Worm (Caenorhabditis elegans) whole organism, L4 larva: ENCODE measurements around the gene C45G9.10.

Source experiments
- F26F4.8 ChIP-seq: fragments of 200-800 bp; sonication (Bioruptor generic); conservative IDR thresholded peaks from 2 replicates; pipeline ENCODE4 v1.3.6; 2022; ENCODE audit warnings: missing genetic modification characterization, missing compliant biosample characterization
- T20F7.1 ChIP-seq: fragments of 200-800 bp; sonication (Bioruptor generic); optimal IDR thresholded peaks from 2 replicates; lab custom pipeline; 2018; ENCODE audit warnings: mild to moderate bottlenecking, missing genetic modification characterization, missing compliant biosample characterization
- aha-1 ChIP-seq: fragments of 150-350 bp; peaks from one replicate; lab custom pipeline; 2014; ENCODE audit warnings: missing biosample characterization, missing genetic modification characterization
- ama-1 ChIP-seq: fragments of 150-350 bp; optimal IDR thresholded peaks from 2 replicates; lab custom pipeline; 2014; ENCODE audit warnings: inconsistent platforms, mixed read lengths
- ceh-28 ChIP-seq: fragments of 150-350 bp; optimal IDR thresholded peaks from 2 replicates; lab custom pipeline; 2014; ENCODE audit warnings: missing biosample characterization, missing genetic modification reagents, missing genetic modification characterization
- ceh-32 ChIP-seq: sonication (generic microtip); optimal IDR thresholded peaks from 2 replicates; lab custom pipeline; 2016; ENCODE audit warnings: mild to moderate bottlenecking, missing genetic modification characterization, missing compliant biosample characterization; ENCODE audit not compliant: poor library complexity
- ceh-44 ChIP-seq: fragments of 200-800 bp; sonication (Bioruptor generic); IDR thresholded peaks from 2 replicates; pipeline ENCODE4 v1.3.6; 2022; ENCODE audit warnings: missing genetic modification reagents, missing genetic modification characterization, missing compliant biosample characterization
- ceh-62 ChIP-seq: sonication (generic microtip); optimal IDR thresholded peaks from 2 replicates; lab custom pipeline; 2017; ENCODE audit warnings: missing biosample characterization, missing genetic modification characterization
- ces-1 ChIP-seq: fragments of 150-350 bp; sonication (generic microtip); optimal IDR thresholded peaks from 4 replicates; lab custom pipeline; 2014; ENCODE audit warnings: missing biosample characterization, missing genetic modification reagents, missing genetic modification characterization
- daf-16 ChIP-seq, 3 experiments: sonication (generic microtip); optimal IDR thresholded peaks; 2 replicates each; lab custom pipeline; 2016 to 2017; ENCODE audit warnings: missing genetic modification characterization in 3 of 3, missing genetic modification reagents in 3 of 3, mild to moderate bottlenecking in 2 of 3, missing compliant biosample characterization in 2 of 3, missing biosample characterization in 1 of 3, moderate library complexity in 1 of 3
- daf-19 ChIP-seq: fragments of 200-800 bp; sonication (Bioruptor generic); conservative IDR thresholded peaks from 2 replicates; pipeline ENCODE4 v1.3.6; 2022; ENCODE audit warnings: missing genetic modification characterization, missing compliant biosample characterization
- dmd-6 ChIP-seq: fragments of 200-800 bp; sonication (Bioruptor generic); IDR thresholded peaks from 2 replicates; pipeline ENCODE4 v1.3.6; 2022; ENCODE audit warnings: missing genetic modification reagents, missing genetic modification characterization, missing compliant biosample characterization
- dmd-9 ChIP-seq: fragments of 200-800 bp; sonication (Bioruptor generic); IDR thresholded peaks from 2 replicates; pipeline ENCODE4 v1.3.6; 2022; ENCODE audit warnings: missing genetic modification reagents, missing genetic modification characterization, missing compliant biosample characterization
- dpl-1 ChIP-seq: fragments of 150-350 bp; optimal IDR thresholded peaks from 2 replicates; lab custom pipeline; 2014; ENCODE audit warnings: missing biosample characterization, missing genetic modification reagents, missing genetic modification characterization
- dve-1 ChIP-seq: sonication (generic microtip); optimal IDR thresholded peaks from 2 replicates; lab custom pipeline; 2017; ENCODE audit warnings: antibody characterized with exemption, mild to moderate bottlenecking, missing genetic modification characterization, missing compliant biosample characterization; ENCODE audit not compliant: insufficient read depth
- fos-1 ChIP-seq: fragments of 150-350 bp; optimal IDR thresholded peaks from 2 replicates; lab custom pipeline; 2014; ENCODE audit warnings: missing biosample characterization, missing genetic modification characterization
- gei-8 ChIP-seq: fragments of 200-800 bp; sonication (Bioruptor generic); optimal IDR thresholded peaks from 2 replicates; lab custom pipeline; 2018; ENCODE audit warnings: mild to moderate bottlenecking, missing genetic modification characterization, missing compliant biosample characterization
- hlh-11 ChIP-seq: fragments of 200-800 bp; sonication (Bioruptor generic); optimal IDR thresholded peaks from 2 replicates; lab custom pipeline; 2018; ENCODE audit warnings: mild to moderate bottlenecking, missing genetic modification characterization, missing compliant biosample characterization
- hlh-30 ChIP-seq: sonication (generic microtip); optimal IDR thresholded peaks from 2 replicates; lab custom pipeline; 2017; ENCODE audit warnings: antibody characterized with exemption, mild to moderate bottlenecking, missing genetic modification characterization, missing compliant biosample characterization; ENCODE audit not compliant: insufficient read depth
- hmg-1.1 ChIP-seq: fragments of 200-800 bp; sonication (Bioruptor generic); IDR thresholded peaks from 2 replicates; pipeline ENCODE4 v1.3.6; 2022; ENCODE audit warnings: missing genetic modification reagents, missing genetic modification characterization, missing compliant biosample characterization
- jun-1 ChIP-seq: fragments of 150-350 bp; optimal IDR thresholded peaks from 2 replicates; lab custom pipeline; 2014; ENCODE audit warnings: missing biosample characterization, missing genetic modification reagents, missing genetic modification characterization
- lin-1 ChIP-seq: fragments of 200-800 bp; sonication (Bioruptor generic); IDR thresholded peaks from 2 replicates; pipeline ENCODE4 v1.3.6; 2022; ENCODE audit warnings: missing genetic modification reagents, missing genetic modification characterization, missing compliant biosample characterization
- lin-13 ChIP-seq: fragments of 150-350 bp; optimal IDR thresholded peaks from 2 replicates; lab custom pipeline; 2014; ENCODE audit warnings: missing biosample characterization, missing genetic modification reagents, missing genetic modification characterization
- lin-38 ChIP-seq: fragments of 200-800 bp; sonication (Bioruptor generic); IDR thresholded peaks from 2 replicates; pipeline ENCODE4 v1.3.6; 2022; ENCODE audit warnings: missing genetic modification reagents, missing genetic modification characterization, missing compliant biosample characterization
- lsy-2 ChIP-seq, 2 experiments: fragments of 150-350 bp in 1 of 2; sonication (generic microtip) in 1 of 2; optimal IDR thresholded peaks; 2 replicates each; lab custom pipeline; 2014 to 2017; ENCODE audit warnings: missing biosample characterization in 2 of 2, missing genetic modification characterization in 2 of 2
- mdl-1 ChIP-seq, 2 experiments: fragments of 150-350 bp in 1 of 2; sonication (generic microtip) in 1 of 2; optimal IDR thresholded peaks; 2 replicates each; lab custom pipeline; 2014 to 2017; ENCODE audit warnings: missing biosample characterization in 2 of 2, missing genetic modification characterization in 2 of 2
- mdt-29 ChIP-seq: fragments of 200-800 bp; sonication (Bioruptor generic); IDR thresholded peaks from 2 replicates; pipeline ENCODE4 v1.3.6; 2022; ENCODE audit warnings: missing genetic modification reagents, missing genetic modification characterization, missing compliant biosample characterization
- mep-1 ChIP-seq: fragments of 150-350 bp; sonication (generic microtip); optimal IDR thresholded peaks from 3 replicates; lab custom pipeline; 2014; ENCODE audit warnings: missing biosample characterization, missing genetic modification characterization
- mes-2 ChIP-seq: sonication (generic microtip); optimal IDR thresholded peaks from 2 replicates; lab custom pipeline; 2016; ENCODE audit warnings: missing genotype, mild to moderate bottlenecking, missing genetic modification characterization, missing compliant biosample characterization; ENCODE audit not compliant: poor library complexity, severe bottlenecking
- mxl-3 ChIP-seq: fragments of 200-800 bp; sonication (Bioruptor generic); optimal IDR thresholded peaks from 2 replicates; lab custom pipeline; 2018; ENCODE audit warnings: mild to moderate bottlenecking, missing genetic modification characterization, missing compliant biosample characterization
- nhr-11 ChIP-seq: fragments of 150-350 bp; optimal IDR thresholded peaks from 2 replicates; lab custom pipeline; 2014; ENCODE audit warnings: missing biosample characterization, missing genetic modification characterization
- nhr-111 ChIP-seq: fragments of 200-800 bp; sonication (Bioruptor generic); optimal IDR thresholded peaks from 2 replicates; lab custom pipeline; 2018; ENCODE audit warnings: mild to moderate bottlenecking, missing genetic modification characterization, missing compliant biosample characterization
- nhr-237 ChIP-seq: sonication (generic microtip); optimal IDR thresholded peaks from 2 replicates; lab custom pipeline; 2017; ENCODE audit warnings: missing biosample characterization, missing genetic modification characterization
- nhr-25 ChIP-seq: sonication (generic microtip); optimal IDR thresholded peaks from 2 replicates; lab custom pipeline; 2017; ENCODE audit warnings: missing genetic modification characterization, mild to moderate bottlenecking, missing compliant biosample characterization, antibody characterized with exemption, moderate library complexity, borderline replicate concordance; ENCODE audit not compliant: insufficient read depth
- nhr-28 ChIP-seq: fragments of 150-350 bp; optimal IDR thresholded peaks from 2 replicates; lab custom pipeline; 2014; ENCODE audit warnings: missing biosample characterization, missing genetic modification characterization
- nhr-6 ChIP-seq: fragments of 150-350 bp; optimal IDR thresholded peaks from 2 replicates; lab custom pipeline; 2014; ENCODE audit warnings: missing biosample characterization, missing genetic modification characterization
- nhr-77 ChIP-seq: fragments of 150-350 bp; optimal IDR thresholded peaks from 2 replicates; lab custom pipeline; 2014; ENCODE audit warnings: missing biosample characterization, missing genetic modification characterization
- pha-4 ChIP-seq, 2 experiments: fragments of 150-350 bp in 1 of 2; fragments of 200-800 bp in 1 of 2; sonication (Bioruptor generic) in 1 of 2; IDR thresholded peaks in 1 of 2; optimal IDR thresholded peaks in 1 of 2; 2 replicates each; pipeline versions ENCODE4 v1.3.6 to Lab custom; 2014 to 2022; ENCODE audit warnings: missing genetic modification characterization in 2 of 2, missing genetic modification reagents in 2 of 2, missing biosample characterization in 1 of 2, missing compliant biosample characterization in 1 of 2
- php-3 ChIP-seq: fragments of 200-800 bp; sonication (Bioruptor generic); IDR thresholded peaks from 2 replicates; pipeline ENCODE4 v1.3.6; 2022; ENCODE audit warnings: missing genetic modification reagents, missing genetic modification characterization, missing compliant biosample characterization
- rbr-2 ChIP-seq: sonication (generic microtip); optimal IDR thresholded peaks from 2 replicates; lab custom pipeline; 2016; ENCODE audit warnings: missing genotype, missing genetic modification characterization, missing compliant biosample characterization
- set-16 ChIP-seq: fragments of 200-800 bp; sonication (Bioruptor generic); IDR thresholded peaks from 2 replicates; pipeline ENCODE4 v1.3.6; 2022; ENCODE audit warnings: missing genetic modification reagents, missing genetic modification characterization, missing compliant biosample characterization
- tag-97 ChIP-seq: fragments of 200-800 bp; sonication (Bioruptor generic); IDR thresholded peaks from 2 replicates; pipeline ENCODE4 v1.3.6; 2022; ENCODE audit warnings: missing genetic modification characterization, missing compliant biosample characterization
- unc-130 ChIP-seq: sonication (generic microtip); optimal IDR thresholded peaks from 2 replicates; lab custom pipeline; 2016; ENCODE audit warnings: missing genetic modification reagents, missing genetic modification characterization, missing compliant biosample characterization
- unc-62 ChIP-seq, 3 experiments: fragments of 150-350 bp in 1 of 3; sonication (generic microtip); optimal IDR thresholded peaks in 2 of 3; peaks in 1 of 3; 1 replicate in 1 of 3; 2 replicates in 2 of 3; lab custom pipeline; 2014 to 2017; ENCODE audit warnings: missing biosample characterization in 3 of 3, missing genetic modification characterization in 3 of 3, missing genetic modification reagents in 3 of 3, missing genotype in 1 of 3

C45G9.10 gene

DNA sequence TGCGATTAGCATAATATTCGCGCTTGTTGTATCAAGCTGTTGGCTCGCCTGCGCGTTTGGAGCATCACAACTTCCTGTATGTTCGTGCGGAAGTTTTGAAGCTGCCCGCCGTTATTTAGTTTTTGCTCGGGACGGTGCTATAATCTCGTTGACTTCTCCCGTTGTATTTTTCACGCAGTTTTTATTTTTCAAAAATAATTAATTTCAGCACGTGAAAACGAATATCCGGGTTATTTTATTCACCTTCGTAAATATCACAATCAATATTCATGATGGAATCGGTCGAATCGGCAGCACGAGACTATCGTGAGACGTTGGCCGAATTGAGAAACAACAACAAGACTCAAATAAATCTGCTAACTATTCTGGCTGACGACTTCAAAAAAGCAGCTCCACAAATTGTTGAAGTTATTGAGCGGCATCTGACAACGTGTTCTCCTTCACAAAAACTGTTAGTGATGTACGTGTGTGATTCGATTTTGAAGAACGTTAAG, 36.5 kb downstream of the C45G9.10 start (continued):
- TF ChIP-seq nhr-25 (tag; lab: Kevin White, UChicago) (no peak), tag-97 (GFP tag; lab: Robert Waterston, UW) (no peak), F26F4.8 (GFP tag; lab: Robert Waterston, UW) (no peak), unc-62 (GFP tag; optimal IDR thresholded peaks at IDR 0.05 in 1 of 2; lab: Kevin White, UChicago) (no peak), unc-62 (tag; optimal IDR thresholded peaks at IDR 0.05; lab: Kevin White, UChicago) (no peak), T20F7.1 (GFP tag; lab: Kevin White, UChicago) (peak; percentile 62), nhr-237 (tag; lab: Kevin White, UChicago) (no peak), ceh-28 (tag; lab: Kevin White, UChicago) (no peak), ceh-62 (tag; lab: Kevin White, UChicago) (no peak), nhr-111 (GFP tag; lab: Kevin White, UChicago) (no peak), dmd-9 (GFP tag; lab: Robert Waterston, UW) (no peak), dpl-1 (peak; percentile 20), nhr-28 (tag; lab: Kevin White, UChicago) (no peak), unc-130 (no peak), fos-1 (tag; lab: Kevin White, UChicago) (no peak), lin-13 (GFP tag; lab: Kevin White, UChicago) (no peak), lin-38 (GFP tag; lab: Robert Waterston, UW) (peak; percentile 55; the same call in 1 of the 2 replicates), set-16 (GFP tag; lab: Robert Waterston, UW) (no peak), jun-1 (tag; lab: Kevin White, UChicago) (peak; percentile 8), lin-1 (GFP tag; lab: Robert Waterston, UW) (0 out of 2 replicates have a peak, but pooled peaks have one; percentile 18), ces-1 (GFP tag; lab: Kevin White, UChicago) (no peak)

DNA sequence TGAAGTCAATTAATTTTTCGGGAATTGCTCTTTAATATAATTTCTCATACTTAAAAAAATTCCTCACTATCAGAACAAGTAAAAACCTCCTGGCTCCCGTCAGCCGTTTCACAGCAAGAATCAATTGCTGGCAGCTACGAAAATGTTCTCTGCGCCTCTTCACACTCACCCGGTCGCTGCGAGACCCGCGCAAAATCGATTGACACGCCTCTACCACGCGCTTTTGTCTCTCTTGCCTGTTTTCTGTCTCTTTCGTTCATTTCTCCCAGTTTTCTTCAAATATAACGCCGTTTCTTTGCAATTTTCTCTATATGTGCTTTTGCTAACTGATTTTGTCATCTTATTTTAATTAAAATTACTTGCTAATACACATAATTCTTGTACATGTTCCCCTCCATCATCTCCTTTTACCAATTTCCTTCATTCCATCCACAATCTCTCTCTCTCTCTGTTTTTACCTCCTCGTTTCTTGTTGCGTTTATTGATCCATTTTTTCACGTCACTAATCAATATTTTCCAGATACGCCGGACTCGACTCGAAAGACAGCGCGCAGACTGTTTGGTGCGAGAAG, 37.2 kb downstream of the C45G9.10 start, which contains the start of gene pcf-11:
pcf-11 (plus strand) TSS at position 522 of the 572 bp plus-strand sequence.
- peak; percentile 64 for TF ChIP-seq mep-1 (tag; lab: Kevin White, UChicago)
- TF ChIP-seq ceh-32: no peak
- TF ChIP-seq dpl-1: peak; percentile 61
- TF ChIP-seq pha-4 (GFP tag; IDR thresholded peaks at IDR 0.05; lab: Robert Waterston, UW): no peak
- no peak for TF ChIP-seq pha-4 (tag; optimal IDR thresholded peaks at IDR 0.05; lab: Kevin White, UChicago)
- peak; percentile 95 for TF ChIP-seq hlh-30 (tag; lab: Kevin White, UChicago)
- no peak for TF ChIP-seq jun-1 (tag; lab: Kevin White, UChicago)
- peak; percentile 50 for TF ChIP-seq nhr-6
- TF ChIP-seq ama-1 (lab: Kevin White, UChicago): peak; percentile 90
- peak; percentile 53 for TF ChIP-seq dve-1 (tag; lab: Kevin White, UChicago)
- TF ChIP-seq php-3 (GFP tag; lab: Robert Waterston, UW): no peak
- peak; percentile 50 for TF ChIP-seq lin-38 (GFP tag; lab: Robert Waterston, UW)
- 0 out of 2 replicates have a peak, but pooled peaks have one; percentile 6 for TF ChIP-seq mdt-29 (GFP tag; lab: Robert Waterston, UW)
- no peak for TF ChIP-seq gei-8 (GFP tag; lab: Kevin White, UChicago)
- no peak for TF ChIP-seq daf-19
- no peak for TF ChIP-seq unc-62 (GFP tag; optimal IDR thresholded peaks at IDR 0.05 in 1 of 2; lab: Kevin White, UChicago)
- no peak for TF ChIP-seq unc-62 (tag; optimal IDR thresholded peaks at IDR 0.05; lab: Kevin White, UChicago)
- peak; percentile 68 for TF ChIP-seq lin-13 (GFP tag; lab: Kevin White, UChicago)
- peak; percentile 34 for TF ChIP-seq rbr-2 (tag; lab: Kevin White, UChicago)
- TF ChIP-seq dmd-6 (GFP tag; lab: Robert Waterston, UW): peak; percentile 13; the same call in 1 of the 2 replicates
- TF ChIP-seq ces-1 (GFP tag; lab: Kevin White, UChicago): no peak
- TF ChIP-seq mxl-3: peak; percentile 81
- peak; percentile 75 for TF ChIP-seq mes-2
- TF ChIP-seq set-16 (GFP tag; lab: Robert Waterston, UW): peak; percentile 33; the same call in 1 of the 2 replicates
- peak; percentile 50 for TF ChIP-seq nhr-28 (tag; lab: Kevin White, UChicago)
- peak; percentile 41 for TF ChIP-seq nhr-11 (tag; lab: Kevin White, UChicago)
- TF ChIP-seq hmg-1.1: peak; percentile 62
- no peak for TF ChIP-seq ceh-44 (GFP tag; lab: Robert Waterston, UW)
- TF ChIP-seq ceh-28 (tag; lab: Kevin White, UChicago): peak; percentile 58
- peak; percentile 86 for TF ChIP-seq aha-1
- no peak for TF ChIP-seq daf-16 (GFP tag; optimal IDR thresholded peaks at IDR 0.05; lab: Kevin White, UChicago)
- peak; percentile 27 for TF ChIP-seq daf-16 (tag; optimal IDR thresholded peaks at IDR 0.05; lab: Kevin White, UChicago)
- TF ChIP-seq lsy-2 (tag; optimal IDR thresholded peaks at IDR 0.05; lab: Kevin White, UChicago): peak; percentile 24 to 65
- peak; percentile 64 for TF ChIP-seq hlh-11 (tag; lab: Kevin White, UChicago)
- peak; percentile 52 for TF ChIP-seq nhr-77 (tag; lab: Kevin White, UChicago)
- peak; percentile 45 to 80 for TF ChIP-seq mdl-1 (tag; optimal IDR thresholded peaks at IDR 0.05; lab: Kevin White, UChicago)
